Fruit fly (Drosophila melanogaster) whole organism, embryonic: ENCODE data around the gene arx.

Experiments used
- Bdp1 ChIP-seq: fragments of 200-800 bp; sonication (Bioruptor generic); optimal IDR thresholded peaks from 3 replicates; lab custom pipeline; 2016; ENCODE audit warnings: missing biosample characterization, missing genetic modification characterization
- CG10147 ChIP-seq: fragments of 200-800 bp; sonication (Bioruptor generic); optimal IDR thresholded peaks from 2 replicates; lab custom pipeline; 2019; ENCODE audit warnings: missing biosample characterization, mild to moderate bottlenecking, missing genetic modification characterization, moderate library complexity
- CG10209 ChIP-seq: fragments of 200-800 bp; sonication (Bioruptor generic); optimal IDR thresholded peaks from 3 replicates; lab custom pipeline; 2017; ENCODE audit warnings: missing biosample characterization, mild to moderate bottlenecking, missing genetic modification characterization, missing genetic modification reagents
- CG10366 ChIP-seq: fragments of 200-800 bp; sonication (Bioruptor generic); IDR thresholded peaks from 2 replicates; pipeline ENCODE4 v1.3.6; 2022; ENCODE audit warnings: missing biosample characterization, missing genetic modification characterization
- CG11085 ChIP-seq: fragments of 200-800 bp; sonication (Bioruptor generic); IDR thresholded peaks from 2 replicates; pipeline ENCODE4 v1.3.6; 2022; ENCODE audit warnings: missing biosample characterization, missing genetic modification characterization
- CG11093 ChIP-seq: fragments of 200-800 bp; sonication (Bioruptor generic); IDR thresholded peaks from 3 replicates; pipeline ENCODE4 v1.3.6; 2022; ENCODE audit warnings: missing biosample characterization, missing genetic modification characterization
- CG11247 ChIP-seq: fragments of 200-800 bp; sonication (Bioruptor generic); IDR thresholded peaks from 2 replicates; pipeline ENCODE4 v1.3.6; 2022; ENCODE audit warnings: missing biosample characterization, missing genetic modification characterization
- CG11560 ChIP-seq: fragments of 200-800 bp; sonication (Bioruptor generic); IDR thresholded peaks from 3 replicates; pipeline ENCODE4 v1.3.6; 2022; ENCODE audit warnings: missing biosample characterization, missing genetic modification characterization
- CG1603 ChIP-seq: fragments of 200-800 bp; sonication (Bioruptor generic); optimal IDR thresholded peaks from 2 replicates; lab custom pipeline; 2019; ENCODE audit warnings: missing biosample characterization, mild to moderate bottlenecking, missing genetic modification characterization, moderate library complexity
- CG16813 ChIP-seq: fragments of 200-800 bp; sonication (Bioruptor generic); IDR thresholded peaks from 3 replicates; pipeline ENCODE4 v1.3.6; 2022; ENCODE audit warnings: missing biosample characterization, missing genetic modification characterization; ENCODE audit not compliant: partially characterized antibody
- CG17385 ChIP-seq: fragments of 200-800 bp; sonication (Bioruptor generic); optimal IDR thresholded peaks from 3 replicates; lab custom pipeline; 2018; ENCODE audit warnings: missing biosample characterization, mild to moderate bottlenecking, missing genetic modification characterization
- CG18011 ChIP-seq: fragments of 200-800 bp; sonication (Bioruptor generic); optimal IDR thresholded peaks from 2 replicates; lab custom pipeline; 2017; ENCODE audit warnings: missing biosample characterization, missing genetic modification characterization, mild to moderate bottlenecking, moderate library complexity, missing genotype
- CG30020 ChIP-seq: fragments of 200-800 bp; optimal IDR thresholded peaks from 2 replicates; lab custom pipeline; 2019; ENCODE audit warnings: missing biosample characterization, mild to moderate bottlenecking, missing genetic modification characterization, moderate library complexity
- CG31224 ChIP-seq: fragments of 200-800 bp; sonication (Bioruptor generic); IDR thresholded peaks from 2 replicates; pipeline ENCODE4 v1.3.6; 2022; ENCODE audit warnings: missing biosample characterization, missing genetic modification characterization
- CG33213 ChIP-seq: fragments of 200-800 bp; sonication (Bioruptor generic); optimal IDR thresholded peaks from 3 replicates; lab custom pipeline; 2016; ENCODE audit warnings: missing biosample characterization, missing genetic modification characterization
- CG3407 ChIP-seq: fragments of 200-800 bp; sonication (Bioruptor generic); optimal IDR thresholded peaks from 2 replicates; lab custom pipeline; 2018; ENCODE audit warnings: missing biosample characterization, mild to moderate bottlenecking, missing genetic modification characterization
- CG34422 ChIP-seq: fragments of 200-800 bp; sonication (Bioruptor generic); IDR thresholded peaks from 3 replicates; pipeline ENCODE4 v1.3.6; 2022; ENCODE audit warnings: missing biosample characterization, missing genetic modification characterization
- CG3726 ChIP-seq: fragments of 200-800 bp; sonication (Bioruptor generic); IDR thresholded peaks from 3 replicates; pipeline ENCODE4, ENCODE4 v1.3.6; 2022; ENCODE audit warnings: missing biosample characterization, missing genetic modification characterization
- CG3847 ChIP-seq: fragments of 200-800 bp; sonication (Bioruptor generic); IDR thresholded peaks from 2 replicates; pipeline ENCODE4 v1.3.6; 2022; ENCODE audit warnings: missing biosample characterization, missing genetic modification characterization
- CG42726 ChIP-seq: fragments of 200-800 bp; sonication (Bioruptor generic); IDR thresholded peaks from 2 replicates; pipeline ENCODE4 v1.3.6; 2022; ENCODE audit warnings: missing biosample characterization, missing genetic modification characterization; ENCODE audit not compliant: partially characterized antibody
- CG43689 ChIP-seq: fragments of 200-800 bp; sonication (Bioruptor generic); IDR thresholded peaks from 2 replicates; pipeline ENCODE4 v1.3.6; 2022; ENCODE audit warnings: missing biosample characterization, missing genetic modification characterization
- CHES-1-like ChIP-seq: fragments of 200-800 bp; sonication (Bioruptor generic); optimal IDR thresholded peaks from 2 replicates; lab custom pipeline; 2016; ENCODE audit warnings: missing biosample characterization, missing genetic modification characterization
- Hey ChIP-seq: fragments of 200-800 bp; sonication (Bioruptor generic); optimal IDR thresholded peaks from 3 replicates; lab custom pipeline; 2018; ENCODE audit warnings: missing biosample characterization, mild to moderate bottlenecking, missing genetic modification characterization
- Lhr ChIP-seq: fragments of 200-800 bp; sonication (Bioruptor generic); optimal IDR thresholded peaks from 3 replicates; lab custom pipeline; 2017; ENCODE audit warnings: mild to moderate bottlenecking, missing biosample characterization, missing genetic modification reagents, missing genetic modification characterization
- MBD-R2 ChIP-seq: fragments of 200-800 bp; sonication (Bioruptor generic); IDR thresholded peaks from 2 replicates; pipeline ENCODE4 v1.3.6; 2022; ENCODE audit warnings: missing biosample characterization, missing genetic modification characterization
- Myb ChIP-seq: fragments of 200-800 bp; sonication (Bioruptor generic); optimal IDR thresholded peaks from 2 replicates; lab custom pipeline; 2016; ENCODE audit warnings: missing biosample characterization, missing genetic modification characterization
- Sox100B ChIP-seq: fragments of 200-800 bp; sonication (Bioruptor generic); optimal IDR thresholded peaks from 3 replicates; lab custom pipeline; 2018; ENCODE audit warnings: missing biosample characterization, mild to moderate bottlenecking, missing genetic modification characterization
- Sox102F ChIP-seq: fragments of 200-800 bp; sonication (Bioruptor generic); optimal IDR thresholded peaks from 2 replicates; lab custom pipeline; 2018; ENCODE audit warnings: missing biosample characterization, mild to moderate bottlenecking, missing genetic modification characterization, moderate library complexity
- Spps ChIP-seq: fragments of 200-800 bp; sonication (Bioruptor generic); optimal IDR thresholded peaks from 2 replicates; lab custom pipeline; 2018; ENCODE audit warnings: missing biosample characterization, mild to moderate bottlenecking, missing genetic modification characterization
- TFAM ChIP-seq: fragments of 200-800 bp; sonication (Bioruptor generic); optimal IDR thresholded peaks from 2 replicates; lab custom pipeline; 2017; ENCODE audit warnings: missing biosample characterization, missing genetic modification characterization, inconsistent platforms
- bab2 ChIP-seq: fragments of 200-800 bp; sonication (Bioruptor generic); optimal IDR thresholded peaks from 2 replicates; lab custom pipeline; 2016; ENCODE audit warnings: missing biosample characterization, missing genetic modification characterization
- dpn ChIP-seq, 2 experiments: fragments of 200-800 bp; sonication (Bioruptor generic); optimal IDR thresholded peaks; 3 replicates each; lab custom pipeline; 2016; ENCODE audit warnings: missing biosample characterization in 2 of 2, missing genetic modification characterization in 2 of 2
- hbn ChIP-seq: fragments of 200-800 bp; sonication (Bioruptor generic); IDR thresholded peaks from 2 replicates; pipeline ENCODE4 v1.3.6; 2022; ENCODE audit warnings: missing biosample characterization, missing genetic modification characterization; ENCODE audit not compliant: partially characterized antibody
- maf-S ChIP-seq: fragments of 200-800 bp; sonication (Bioruptor generic); optimal IDR thresholded peaks from 2 replicates; lab custom pipeline; 2016; ENCODE audit warnings: missing biosample characterization, missing genetic modification characterization
- nerfin-1 ChIP-seq: fragments of 200-800 bp; sonication (Bioruptor generic); optimal IDR thresholded peaks from 3 replicates; lab custom pipeline; 2019; ENCODE audit warnings: missing biosample characterization, mild to moderate bottlenecking, missing genetic modification characterization, moderate library complexity
- nmo ChIP-seq: fragments of 200-800 bp; sonication (Bioruptor generic); optimal IDR thresholded peaks from 2 replicates; lab custom pipeline; 2018; ENCODE audit warnings: missing biosample characterization, mild to moderate bottlenecking, missing genetic modification characterization, moderate library complexity
- nom ChIP-seq: fragments of 200-800 bp; sonication (Bioruptor generic); optimal IDR thresholded peaks from 2 replicates; lab custom pipeline; 2017; ENCODE audit warnings: missing biosample characterization, missing genetic modification characterization, mild to moderate bottlenecking, moderate library complexity, missing genetic modification reagents
- ro ChIP-seq: fragments of 200-800 bp; sonication (Bioruptor generic); IDR thresholded peaks from 2 replicates; pipeline ENCODE4 v1.3.6; 2022; ENCODE audit warnings: missing biosample characterization, missing genetic modification characterization
- sim ChIP-seq: fragments of 200-800 bp; sonication (Bioruptor generic); IDR thresholded peaks from 2 replicates; pipeline ENCODE4 v1.3.6; 2022; ENCODE audit warnings: missing biosample characterization, missing genetic modification characterization
- sima ChIP-seq: fragments of 200-800 bp; sonication (Bioruptor generic); optimal IDR thresholded peaks from 2 replicates; lab custom pipeline; 2016; ENCODE audit warnings: missing biosample characterization, missing genetic modification characterization
- sna ChIP-seq: fragments of 200-800 bp; sonication (Bioruptor generic); IDR thresholded peaks from 2 replicates; pipeline ENCODE4 v1.3.6; 2022; ENCODE audit warnings: missing biosample characterization, missing genetic modification characterization; ENCODE audit not compliant: partially characterized antibody
- so ChIP-seq: fragments of 200-800 bp; sonication (Bioruptor generic); IDR thresholded peaks from 3 replicates; pipeline ENCODE4 v1.3.6; 2022; ENCODE audit warnings: missing biosample characterization, missing genetic modification characterization
- ssp ChIP-seq: fragments of 200-800 bp; sonication (Bioruptor generic); IDR thresholded peaks from 2 replicates; pipeline ENCODE4 v1.3.6; 2022; ENCODE audit warnings: missing biosample characterization, missing genetic modification characterization
- stwl ChIP-seq: fragments of 200-800 bp; sonication (Bioruptor generic); optimal IDR thresholded peaks from 3 replicates; lab custom pipeline; 2018; ENCODE audit warnings: missing biosample characterization, mild to moderate bottlenecking, missing genetic modification characterization, moderate library complexity
- trh ChIP-seq: fragments of 200-800 bp; sonication (Bioruptor generic); optimal IDR thresholded peaks from 2 replicates; lab custom pipeline; 2016; ENCODE audit warnings: missing biosample characterization, missing genetic modification characterization
- twi ChIP-seq: fragments of 200-800 bp; optimal IDR thresholded peaks from 2 replicates; lab custom pipeline; 2019; ENCODE audit warnings: missing biosample characterization, mild to moderate bottlenecking, missing genetic modification characterization, moderate library complexity
- tx ChIP-seq: fragments of 200-800 bp; sonication (Bioruptor generic); optimal IDR thresholded peaks from 2 replicates; lab custom pipeline; 2016; ENCODE audit warnings: missing biosample characterization, missing genetic modification characterization
- wek ChIP-seq: fragments of 200-800 bp; sonication (Bioruptor generic); optimal IDR thresholded peaks from 3 replicates; lab custom pipeline; 2018; ENCODE audit warnings: missing biosample characterization, mild to moderate bottlenecking, missing genetic modification characterization, moderate library complexity
- zfh2 ChIP-seq: fragments of 200-800 bp; sonication (Bioruptor generic); optimal IDR thresholded peaks from 2 replicates; lab custom pipeline; 2016; ENCODE audit warnings: missing biosample characterization, missing genetic modification characterization

arx gene

DNA sequence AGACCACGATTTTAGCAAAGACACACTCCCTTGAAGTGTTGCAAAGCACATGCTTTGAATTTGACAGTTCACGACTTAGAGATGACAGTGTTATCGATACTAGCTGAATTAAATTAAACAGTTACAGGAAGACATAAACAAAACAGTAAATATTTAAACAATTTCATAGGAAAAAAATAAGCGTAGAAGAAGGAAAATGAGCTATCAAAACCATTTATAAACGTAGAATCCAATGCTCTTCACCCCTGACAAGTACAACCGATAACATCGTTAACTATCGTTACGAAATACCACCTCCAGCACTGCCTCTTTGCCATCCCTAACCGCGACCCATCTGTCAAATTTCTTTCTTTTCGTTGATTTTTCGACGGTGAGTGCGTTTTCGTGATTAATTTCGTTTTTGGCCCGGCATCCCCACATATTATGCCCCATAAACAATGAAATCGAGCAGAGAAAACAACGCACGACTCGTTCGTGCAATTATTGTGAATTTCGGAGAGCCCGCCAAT is 2.5 kb downstream of the arx start, which contains the start of gene RpL26 (continued):
- TF ChIP-seq Myb (GFP tag; lab: Kevin White, UChicago) (peak; percentile 96), CG1603 (tag; lab: Kevin White, UChicago) (peak; percentile 28), CG31224 (peak; percentile 53), CG3847 (peak; percentile 89), nmo (peak; percentile 92), Spps (tag; lab: Kevin White, UChicago) (no peak), CG10209 (GFP tag; lab: Kevin White, UChicago) (peak; percentile 70), Sox102F (GFP tag; lab: Kevin White, UChicago) (no peak), CG10366 (peak; percentile 62; the same call in 1 of the 2 replicates), CG11560 (tag; lab: Robert Waterston, UW) (peak; percentile 34; the same call in 1 of the 3 replicates), CG11093 (GFP tag; lab: Robert Waterston, UW) (0 out of 3 replicates have a peak, but pooled peaks have one; percentile 41), sima (peak; percentile 47), CG43689 (no peak), ro (GFP tag; lab: Robert Waterston, UW) (no peak), CG18011 (GFP tag; lab: Kevin White, UChicago) (peak; percentile 48), Hey (no peak), hbn (GFP tag; lab: Robert Waterston, UW) (peak; percentile 95), TFAM (GFP tag; lab: Kevin White, UChicago) (no peak), twi (tag; lab: Kevin White, UChicago) (peak; percentile 77), CG10147 (peak; percentile 61), CG33213 (GFP tag; lab: Kevin White, UChicago) (peak; percentile 78), maf-S (GFP tag; lab: Kevin White, UChicago) (peak; percentile 86), ssp (GFP tag; lab: Robert Waterston, UW) (peak; percentile 68), tx (GFP tag; lab: Kevin White, UChicago) (peak; percentile 85), MBD-R2 (GFP tag; lab: Robert Waterston, UW) (peak; percentile 56), Sox100B (GFP tag; lab: Kevin White, UChicago) (no peak), Lhr (GFP tag; lab: Kevin White, UChicago) (peak; percentile 92), zfh2 (GFP tag; lab: Kevin White, UChicago) (peak; percentile 85), so (GFP tag; lab: Robert Waterston, UW) (no peak), CG42726 (GFP tag; lab: Robert Waterston, UW) (no peak; the same call in none of the 2 replicates), wek (GFP tag; lab: Kevin White, UChicago) (peak; percentile 15), CG11247 (peak; percentile 67), CG3407 (GFP tag; lab: Kevin White, UChicago) (peak; percentile 61), CG30020 (tag; lab: Kevin White, UChicago) (peak; percentile 77), dpn (GFP tag; optimal IDR thresholded peaks at IDR 0.05; lab: Kevin White, UChicago) (peak; percentile 79 to 89), CG3726 (GFP tag; lab: Robert Waterston, UW) (0 out of 3 replicates have a peak, but pooled peaks have one; percentile 5), nerfin-1 (tag; lab: Kevin White, UChicago) (peak; percentile 68), sna (peak; percentile 94), bab2 (GFP tag; lab: Kevin White, UChicago) (peak; percentile 87), trh (GFP tag; lab: Kevin White, UChicago) (peak; percentile 54), stwl (peak; percentile 46), CG17385 (GFP tag; lab: Kevin White, UChicago) (peak; percentile 74), CG11085 (GFP tag; lab: Robert Waterston, UW) (peak; percentile 64; the same call in 1 of the 2 replicates), CHES-1-like (peak; percentile 82), nom (GFP tag; lab: Kevin White, UChicago) (peak; percentile 74), Bdp1 (GFP tag; lab: Kevin White, UChicago) (peak; percentile 74), CG34422 (GFP tag; lab: Robert Waterston, UW) (peak; percentile 72), sim (GFP tag; lab: Robert Waterston, UW) (no peak), CG16813 (peak; percentile 99)
